Fruit fly (Drosophila melanogaster) ovary, adult (tissue): ENCODE measurements around the gene UGP.

Experiments
- CG17801 ChIP-seq: fragments of 200-800 bp; optimal IDR thresholded peaks from 2 replicates; lab custom pipeline; 2019; ENCODE audit warnings: missing biosample characterization, mild to moderate bottlenecking, missing genetic modification characterization, moderate library complexity; ENCODE audit not compliant: partially characterized antibody

Gene UGP

DNA sequence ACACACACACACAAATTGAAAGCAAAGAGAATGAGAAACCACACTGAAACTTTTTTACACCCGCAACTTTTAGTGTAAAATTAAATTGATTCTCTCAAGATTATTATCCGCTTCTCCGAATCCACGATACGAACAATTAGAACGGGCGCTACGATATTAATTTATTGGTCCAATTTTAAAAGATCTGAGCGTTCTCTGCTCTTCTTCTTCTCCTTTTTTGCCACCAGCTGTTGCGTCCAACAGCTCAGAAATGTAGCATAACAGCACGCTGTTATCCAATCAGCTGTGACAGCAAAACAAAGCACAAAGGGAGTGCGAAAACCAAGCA, at the start of gene UGP, which contains the start of gene Svip:
UGP (minus strand) TSS at position 223 of the 328 bp plus-strand sequence.
Svip (plus strand) TSS at position 287 of the 328 bp plus-strand sequence.
- no peak for TF ChIP-seq CG17801 (GFP tag; lab: Kevin White, UChicago)

- TF ChIP-seq CG17801 (GFP tag; lab: Kevin White, UChicago) = no peak
These were observed 45.8 kb upstream of the UGP start, which contains the start of gene Cpr67B for dm6 chr3L:9404497-9404896. TSS of gene Cpr67B (plus strand) at chr3L:9404797.

DNA sequence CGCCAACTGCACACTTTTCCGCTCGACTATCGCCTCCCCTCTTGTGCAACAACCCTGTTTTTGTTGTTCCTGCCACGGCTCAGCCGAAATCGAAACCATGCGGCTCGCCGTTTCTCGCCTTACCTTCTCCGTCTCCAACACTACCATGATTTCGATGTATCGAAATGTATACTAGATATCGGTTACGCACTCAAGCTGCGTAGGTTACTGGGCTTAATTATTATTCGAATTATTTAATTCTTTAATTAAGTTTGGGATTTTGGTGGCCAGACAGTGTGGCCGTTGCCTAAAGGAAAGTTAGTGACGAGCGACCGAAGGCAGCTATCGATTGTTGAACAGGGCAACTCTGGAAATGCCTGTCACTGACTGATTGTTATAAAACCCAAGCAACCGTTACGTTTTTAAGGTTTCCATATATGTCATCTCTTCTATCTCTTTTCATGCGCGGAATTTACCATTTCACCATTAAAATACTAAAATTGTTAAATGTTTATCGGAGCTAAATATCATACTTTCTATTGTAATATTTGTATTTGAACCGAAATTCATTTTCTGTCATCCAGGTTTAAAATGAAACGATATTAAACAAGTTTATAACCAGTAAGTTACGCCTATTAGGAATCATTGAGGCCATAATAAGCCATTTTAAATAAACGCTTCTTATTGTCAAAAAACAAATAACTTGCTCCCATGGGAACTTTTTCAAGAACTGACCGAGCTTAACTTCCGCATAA, 43.6 kb upstream of the UGP start, which contains the start of gene eIF4E1:
eIF4E1 (minus strand) TSS at position 304 of the 734 bp plus-strand sequence.
- TF ChIP-seq CG17801 (GFP tag; lab: Kevin White, UChicago) = no peak

DNA sequence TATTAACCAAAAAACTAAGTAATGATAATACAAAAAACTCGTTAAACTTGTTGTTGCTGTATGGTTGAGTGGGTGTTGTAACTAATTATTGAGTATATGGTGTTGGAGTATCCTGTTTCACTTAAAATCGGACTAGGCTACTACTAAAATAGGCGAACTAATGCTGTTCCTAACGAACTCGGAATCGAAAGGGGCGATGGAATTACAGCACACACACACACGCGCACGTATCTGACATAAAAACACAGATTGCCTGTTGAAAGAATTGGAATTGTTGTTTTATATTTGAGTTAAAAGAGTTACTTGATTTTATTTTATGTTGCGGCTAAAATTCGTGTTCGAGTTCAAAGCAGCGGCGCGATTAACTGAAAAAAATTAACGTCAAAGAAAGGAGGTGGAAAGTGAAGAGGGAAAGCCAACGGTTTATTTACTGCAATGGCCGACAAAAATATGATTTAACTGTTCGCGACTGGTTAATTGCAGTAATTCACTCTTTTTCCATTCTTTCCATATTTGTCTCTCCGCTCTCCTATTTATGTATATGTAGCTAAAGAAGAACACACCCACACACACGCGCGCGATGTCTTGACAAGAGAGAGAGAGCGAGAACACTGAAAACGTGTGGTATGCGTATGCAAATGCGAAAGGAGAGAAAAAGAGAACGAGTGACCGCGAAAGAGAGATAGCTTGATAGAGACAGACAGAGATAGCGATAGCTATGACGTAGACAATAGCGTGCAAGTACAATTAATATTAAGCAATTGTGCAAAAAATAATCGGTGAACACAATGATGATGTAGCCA, 42.8 kb upstream of the UGP start:
- TF ChIP-seq CG17801 (GFP tag; lab: Kevin White, UChicago) = no peak

- TF ChIP-seq CG17801 (GFP tag; lab: Kevin White, UChicago) = no peak
These were observed 42.1 kb upstream of the UGP start for dm6 chr3L:9400697-9401353.

dm6 chr3L:9399855-9400254, 41.1 kb upstream of the UGP start:
- no peak for TF ChIP-seq CG17801 (GFP tag; lab: Kevin White, UChicago)

DNA sequence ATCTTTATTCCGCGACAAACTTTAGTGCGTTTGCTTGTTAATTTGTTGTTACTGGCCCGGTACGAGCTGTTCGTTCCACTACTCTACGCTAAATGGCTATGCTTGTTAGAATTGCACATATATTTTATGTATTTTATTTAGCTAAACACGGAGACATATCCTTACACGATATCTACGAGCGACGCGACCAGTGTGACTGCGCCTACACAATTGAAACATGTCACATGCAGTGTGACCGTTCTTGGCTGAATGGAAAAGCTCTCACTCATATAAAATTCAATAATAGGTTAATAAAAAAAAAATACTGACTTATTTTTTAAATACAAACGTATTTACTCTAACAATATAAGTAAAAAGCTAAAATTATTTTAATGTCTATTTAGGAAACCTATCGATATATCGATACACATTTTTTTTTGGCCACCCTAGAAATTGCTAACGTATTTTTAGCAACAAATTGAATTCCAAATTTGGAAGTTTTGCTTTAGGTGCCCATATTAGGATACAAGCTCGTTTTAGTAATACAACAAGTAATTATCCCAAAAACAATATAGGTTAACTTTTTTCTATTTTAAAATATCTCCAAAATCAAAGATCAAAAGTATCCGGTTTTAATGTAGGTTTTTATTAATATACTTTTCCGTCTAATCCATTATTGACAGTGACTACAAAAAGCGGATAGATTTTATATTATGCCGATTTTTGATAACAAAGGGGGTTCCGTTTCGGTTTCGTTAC, 40.4 kb upstream of the UGP start, which contains the start of gene CG4080:
CG4080 (minus strand) TSS at position 215 of the 738 bp plus-strand sequence.
- TF ChIP-seq CG17801 (GFP tag; lab: Kevin White, UChicago) = peak; percentile 68

DNA sequence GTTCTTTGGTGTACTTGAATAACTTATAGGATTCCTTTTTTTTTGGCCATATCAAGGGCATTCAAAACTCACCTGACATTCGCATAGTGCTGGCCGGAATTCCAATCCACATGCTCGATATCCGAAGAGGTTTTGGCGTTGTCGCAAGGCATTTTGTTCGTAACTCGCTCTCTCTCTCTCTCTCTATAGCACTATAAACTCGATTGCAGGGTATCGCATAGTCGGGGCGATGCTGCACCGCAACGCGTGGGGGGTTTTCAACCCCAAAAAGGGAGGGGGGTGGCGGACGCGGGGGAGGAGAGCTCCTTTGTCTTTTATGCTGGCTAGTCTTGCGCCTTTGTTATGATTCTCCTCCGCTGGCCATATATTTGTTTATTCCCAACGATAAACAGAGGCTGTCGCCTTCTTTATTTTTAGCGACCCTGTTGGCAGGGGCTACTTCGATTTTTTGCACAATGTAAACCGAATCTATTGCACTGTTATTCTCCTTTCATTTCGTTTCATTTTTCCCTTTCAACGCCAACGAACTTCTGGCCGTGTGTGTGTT, 39.8 kb upstream of the UGP start:
- no peak for TF ChIP-seq CG17801 (GFP tag; lab: Kevin White, UChicago)

DNA sequence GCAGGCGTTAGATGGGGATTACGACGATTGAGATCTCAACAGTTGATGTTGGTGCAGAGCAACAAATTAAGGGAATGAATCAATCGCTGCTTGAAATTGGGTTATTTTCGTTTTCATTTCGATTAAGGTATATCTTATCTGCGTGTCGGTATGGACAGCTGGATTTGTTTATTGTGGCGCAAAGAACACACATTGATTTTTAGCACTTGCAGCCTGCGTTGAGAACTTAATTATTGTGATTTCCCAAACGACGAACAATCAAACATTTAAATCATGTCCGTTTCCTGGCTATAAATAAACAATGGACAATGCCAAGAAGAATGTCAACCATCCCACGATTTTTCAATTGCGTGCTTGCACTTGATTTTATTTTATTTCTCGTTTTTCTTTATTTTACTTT, 39.3 kb upstream of the UGP start:
- TF ChIP-seq CG17801 (GFP tag; lab: Kevin White, UChicago) = no peak

- peak; percentile 58 for TF ChIP-seq CG17801 (GFP tag; lab: Kevin White, UChicago)
These were observed 38.4 kb upstream of the UGP start for dm6 chr3L:9397156-9397555.

- no peak for TF ChIP-seq CG17801 (GFP tag; lab: Kevin White, UChicago)
These were observed 38.0 kb upstream of the UGP start for dm6 chr3L:9396704-9397103.

- TF ChIP-seq CG17801 (GFP tag; lab: Kevin White, UChicago) = peak; percentile 11
These were observed 37.3 kb upstream of the UGP start for dm6 chr3L:9396038-9396437.

DNA sequence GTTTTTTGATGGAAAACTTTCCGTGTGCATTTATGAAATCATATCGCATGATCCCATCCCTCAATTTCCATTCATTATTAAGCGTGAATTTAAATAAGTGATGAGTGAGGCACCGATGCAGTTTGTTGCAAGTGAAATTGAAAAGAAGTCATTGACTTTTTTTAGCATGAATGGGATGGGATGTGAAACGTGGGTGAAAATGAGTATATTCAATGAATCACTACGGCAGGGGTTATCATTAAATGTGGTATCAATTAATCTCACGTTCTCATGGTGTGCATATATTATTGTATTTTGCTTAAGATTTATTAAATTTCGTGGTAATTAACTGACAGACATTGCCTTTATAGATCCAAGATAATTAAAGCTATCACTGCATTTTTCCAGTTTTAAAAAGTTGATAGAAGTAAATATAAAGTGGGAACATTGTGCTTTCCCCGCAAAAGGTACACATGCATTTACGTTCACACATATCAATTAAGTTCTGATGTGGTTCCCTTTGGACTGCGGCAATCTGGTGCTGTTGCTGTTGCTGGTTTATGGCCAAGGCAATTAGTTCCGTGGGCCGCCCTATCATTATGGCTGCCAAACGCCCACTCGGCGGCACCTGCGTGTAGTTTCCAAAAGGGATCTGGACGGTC, 32.7 kb upstream of the UGP start:
- no peak for TF ChIP-seq CG17801 (GFP tag; lab: Kevin White, UChicago)
